Fruit fly (Drosophila melanogaster) whole organism, embryonic: ENCODE data around the gene stck.

ENCODE experiments used
- C15 ChIP-seq: fragments of 200-800 bp; sonication (Bioruptor generic); IDR thresholded peaks from 3 replicates; pipeline ENCODE4 v1.3.6; 2022; ENCODE audit warnings: missing biosample characterization, missing genetic modification characterization
- CG10274 ChIP-seq: fragments of 200-800 bp; sonication (Bioruptor generic); optimal IDR thresholded peaks from 3 replicates; lab custom pipeline; 2017; ENCODE audit warnings: missing biosample characterization, mild to moderate bottlenecking, missing genetic modification characterization
- CG10543 ChIP-seq: fragments of 200-800 bp; sonication (Bioruptor generic); optimal IDR thresholded peaks from 3 replicates; lab custom pipeline; 2017; ENCODE audit warnings: missing biosample characterization, mild to moderate bottlenecking, missing genetic modification characterization, moderate library complexity
- CG12236 ChIP-seq: fragments of 200-800 bp; sonication (Bioruptor generic); optimal IDR thresholded peaks from 2 replicates; lab custom pipeline; 2016; ENCODE audit warnings: missing biosample characterization, missing genetic modification characterization
- CG14667 ChIP-seq: fragments of 200-800 bp; sonication (Bioruptor generic); IDR thresholded peaks from 2 replicates; pipeline ENCODE4 v1.3.6; 2022; ENCODE audit warnings: missing biosample characterization, missing genetic modification characterization
- CG14710 ChIP-seq: fragments of 200-800 bp; sonication (Bioruptor generic); optimal IDR thresholded peaks from 3 replicates; lab custom pipeline; 2019; ENCODE audit warnings: missing biosample characterization, mild to moderate bottlenecking, missing genetic modification characterization, moderate library complexity
- CG14860 ChIP-seq: fragments of 200-800 bp; sonication (Bioruptor generic); IDR thresholded peaks from 3 replicates; pipeline ENCODE4 v1.3.6; 2022; ENCODE audit warnings: missing biosample characterization, missing genetic modification characterization; ENCODE audit not compliant: partially characterized antibody
- CG15696 ChIP-seq: fragments of 200-800 bp; sonication (Bioruptor generic); optimal IDR thresholded peaks from 2 replicates; lab custom pipeline; 2019; ENCODE audit warnings: missing biosample characterization, mild to moderate bottlenecking, missing genetic modification characterization, moderate library complexity
- CG16815 ChIP-seq: fragments of 200-800 bp; sonication (Bioruptor generic); optimal IDR thresholded peaks from 3 replicates; lab custom pipeline; 2017; ENCODE audit warnings: missing biosample characterization, mild to moderate bottlenecking, missing genetic modification characterization
- CG17568 ChIP-seq: fragments of 200-800 bp; sonication (Bioruptor generic); optimal IDR thresholded peaks from 2 replicates; lab custom pipeline; 2018; ENCODE audit warnings: missing biosample characterization, mild to moderate bottlenecking, missing genetic modification characterization, moderate library complexity
- CG2678 ChIP-seq: fragments of 200-800 bp; sonication (Bioruptor generic); optimal IDR thresholded peaks from 3 replicates; lab custom pipeline; 2019; ENCODE audit warnings: missing biosample characterization, mild to moderate bottlenecking, missing genetic modification characterization, moderate library complexity
- CG2889 ChIP-seq: fragments of 200-800 bp; sonication (Bioruptor generic); IDR thresholded peaks from 3 replicates; pipeline ENCODE4 v1.3.6; 2022; ENCODE audit warnings: missing biosample characterization, missing genetic modification characterization
- CG30403 ChIP-seq: fragments of 200-800 bp; sonication (Bioruptor generic); optimal IDR thresholded peaks from 3 replicates; lab custom pipeline; 2016; ENCODE audit warnings: missing biosample characterization, missing genetic modification characterization
- CG33213 ChIP-seq: fragments of 200-800 bp; sonication (Bioruptor generic); optimal IDR thresholded peaks from 3 replicates; lab custom pipeline; 2016; ENCODE audit warnings: missing biosample characterization, missing genetic modification characterization
- CG4707 ChIP-seq: fragments of 200-800 bp; sonication (Bioruptor generic); optimal IDR thresholded peaks from 2 replicates; lab custom pipeline; 2018; ENCODE audit warnings: missing biosample characterization, mild to moderate bottlenecking, missing genetic modification characterization, moderate library complexity
- CG5180 ChIP-seq: fragments of 200-800 bp; sonication (Bioruptor generic); optimal IDR thresholded peaks from 3 replicates; lab custom pipeline; 2017; ENCODE audit warnings: missing biosample characterization, missing genetic modification characterization, mild to moderate bottlenecking, moderate library complexity, missing genetic modification reagents
- CG8281 ChIP-seq: fragments of 200-800 bp; sonication (Bioruptor generic); optimal IDR thresholded peaks from 2 replicates; lab custom pipeline; 2018; ENCODE audit warnings: missing biosample characterization, mild to moderate bottlenecking, missing genetic modification characterization, moderate library complexity
- CG8290 ChIP-seq, 3 experiments: fragments of 200-800 bp; sonication (Bioruptor generic); optimal IDR thresholded peaks; 2 replicates each; lab custom pipeline; 2016 to 2019; ENCODE audit warnings: missing biosample characterization in 3 of 3, missing genetic modification characterization in 3 of 3, mild to moderate bottlenecking in 2 of 3, moderate library complexity in 1 of 3
- CkIIα-i1 ChIP-seq: fragments of 200-800 bp; sonication (Bioruptor generic); IDR thresholded peaks from 2 replicates; pipeline ENCODE4 v1.3.6; 2022; ENCODE audit warnings: missing biosample characterization, missing genetic modification characterization
- CoRest ChIP-seq: fragments of 200-800 bp; sonication (Bioruptor generic); optimal IDR thresholded peaks from 3 replicates; lab custom pipeline; 2018; ENCODE audit warnings: missing biosample characterization, mild to moderate bottlenecking, missing genetic modification characterization, moderate library complexity
- CrebB ChIP-seq: fragments of 200-800 bp; sonication (Bioruptor generic); optimal IDR thresholded peaks from 3 replicates; lab custom pipeline; 2018; ENCODE audit warnings: missing biosample characterization, mild to moderate bottlenecking, missing genetic modification characterization
- Dbx ChIP-seq: fragments of 200-800 bp; sonication (Bioruptor generic); IDR thresholded peaks from 3 replicates; pipeline ENCODE4 v1.3.6; 2022; ENCODE audit warnings: missing biosample characterization, missing genetic modification characterization
- Dip3 ChIP-seq: fragments of 200-800 bp; sonication (Bioruptor generic); optimal IDR thresholded peaks from 3 replicates; lab custom pipeline; 2016; ENCODE audit warnings: missing biosample characterization, missing genetic modification characterization
- Hr78 ChIP-seq, 2 experiments: fragments of 200-800 bp in 1 of 2; fragments of >200 bp in 1 of 2; sonication (Bioruptor generic) in 1 of 2; optimal IDR thresholded peaks; 2 replicates each; lab custom pipeline; 2017 to 2019; ENCODE audit warnings: missing biosample characterization in 2 of 2, missing genetic modification characterization in 2 of 2, mild to moderate bottlenecking in 1 of 2, moderate library complexity in 1 of 2
- MTF-1 ChIP-seq: fragments of 200-800 bp; sonication (Bioruptor generic); optimal IDR thresholded peaks from 2 replicates; lab custom pipeline; 2018; ENCODE audit warnings: missing biosample characterization, mild to moderate bottlenecking, missing genetic modification characterization, borderline replicate concordance
- Mad ChIP-seq: fragments of 200-800 bp; sonication (Bioruptor generic); optimal IDR thresholded peaks from 2 replicates; lab custom pipeline; 2016; ENCODE audit warnings: missing biosample characterization, missing genetic modification characterization
- Max ChIP-seq: fragments of 200-800 bp; sonication (Bioruptor generic); optimal IDR thresholded peaks from 2 replicates; lab custom pipeline; 2016; ENCODE audit warnings: missing biosample characterization, mild to moderate bottlenecking, missing genetic modification characterization
- Nf-YB ChIP-seq: fragments of 200-800 bp; sonication (Bioruptor generic); optimal IDR thresholded peaks from 3 replicates; lab custom pipeline; 2019; ENCODE audit warnings: missing biosample characterization, mild to moderate bottlenecking, missing genetic modification characterization, moderate library complexity
- Ptx1 ChIP-seq: fragments of 200-800 bp; sonication (Bioruptor generic); IDR thresholded peaks from 2 replicates; pipeline ENCODE4 v1.3.6; 2022; ENCODE audit warnings: missing biosample characterization, missing genetic modification characterization
- Ssrp ChIP-seq: fragments of 200-800 bp; sonication (Bioruptor generic); optimal IDR thresholded peaks from 2 replicates; lab custom pipeline; 2018; ENCODE audit warnings: missing biosample characterization, mild to moderate bottlenecking, missing genetic modification characterization, moderate library complexity
- ab ChIP-seq: fragments of 200-800 bp; sonication (Bioruptor generic); optimal IDR thresholded peaks from 2 replicates; lab custom pipeline; 2016; ENCODE audit warnings: missing biosample characterization, missing genetic modification characterization
- al ChIP-seq: fragments of 200-800 bp; sonication (Bioruptor generic); IDR thresholded peaks from 2 replicates; pipeline ENCODE4 v1.3.6; 2022; ENCODE audit warnings: missing biosample characterization, missing genetic modification characterization
- amos ChIP-seq: fragments of 200-800 bp; sonication (Bioruptor generic); IDR thresholded peaks from 2 replicates; pipeline ENCODE4 v1.3.6; 2022; ENCODE audit warnings: missing biosample characterization, missing genetic modification characterization; ENCODE audit not compliant: partially characterized antibody
- ash1 ChIP-seq: fragments of 200-800 bp; sonication (Bioruptor generic); optimal IDR thresholded peaks from 2 replicates; lab custom pipeline; 2018; ENCODE audit warnings: missing biosample characterization, mild to moderate bottlenecking, missing genetic modification characterization
- az2 ChIP-seq: fragments of 200-800 bp; sonication (Bioruptor generic); optimal IDR thresholded peaks from 3 replicates; lab custom pipeline; 2016; ENCODE audit warnings: missing biosample characterization, missing genetic modification characterization
- bcd ChIP-seq: fragments of 200-800 bp; sonication (Bioruptor generic); optimal IDR thresholded peaks from 2 replicates; lab custom pipeline; 2017; ENCODE audit warnings: missing biosample characterization, mild to moderate bottlenecking, missing genetic modification characterization
- chm ChIP-seq: fragments of 200-800 bp; sonication (Bioruptor generic); IDR thresholded peaks from 2 replicates; pipeline ENCODE4 v1.3.6; 2022; ENCODE audit warnings: missing biosample characterization, missing genetic modification characterization
- chn ChIP-seq: fragments of 200-800 bp; sonication (Bioruptor generic); optimal IDR thresholded peaks from 2 replicates; lab custom pipeline; 2016; ENCODE audit warnings: missing biosample characterization, missing genetic modification characterization
- emc ChIP-seq: fragments of 200-800 bp; sonication (Bioruptor generic); optimal IDR thresholded peaks from 2 replicates; lab custom pipeline; 2016; ENCODE audit warnings: missing biosample characterization, missing genetic modification characterization
- eyg ChIP-seq: fragments of 200-800 bp; sonication (Bioruptor generic); optimal IDR thresholded peaks from 3 replicates; lab custom pipeline; 2016; ENCODE audit warnings: missing biosample characterization, missing genetic modification characterization
- ham ChIP-seq: fragments of 200-800 bp; sonication (Bioruptor generic); IDR thresholded peaks from 2 replicates; pipeline ENCODE4 v1.3.6; 2022; ENCODE audit warnings: missing biosample characterization, missing genetic modification characterization
- pzg ChIP-seq: fragments of 200-800 bp; sonication (Bioruptor generic); optimal IDR thresholded peaks from 3 replicates; lab custom pipeline; 2018; ENCODE audit warnings: missing biosample characterization, mild to moderate bottlenecking, missing genetic modification characterization, moderate library complexity
- sima ChIP-seq: fragments of 200-800 bp; sonication (Bioruptor generic); optimal IDR thresholded peaks from 2 replicates; lab custom pipeline; 2016; ENCODE audit warnings: missing biosample characterization, missing genetic modification characterization
- tap ChIP-seq: fragments of 200-800 bp; optimal IDR thresholded peaks from 3 replicates; lab custom pipeline; 2019; ENCODE audit warnings: missing biosample characterization, mild to moderate bottlenecking, missing genetic modification characterization, moderate library complexity
- tgo ChIP-seq: fragments of 200-800 bp; sonication (Bioruptor generic); IDR thresholded peaks from 3 replicates; pipeline ENCODE4 v1.3.6; 2022; ENCODE audit warnings: missing biosample characterization, missing genetic modification characterization
- ttk ChIP-seq: fragments of 200-800 bp; sonication (Bioruptor generic); IDR thresholded peaks from 2 replicates; pipeline ENCODE4 v2.1.2; 2022; ENCODE audit warnings: missing biosample characterization, missing genetic modification characterization
- vnd ChIP-seq: fragments of 200-800 bp; sonication (Bioruptor generic); IDR thresholded peaks from 3 replicates; pipeline ENCODE4 v1.3.6; 2022; ENCODE audit warnings: missing biosample characterization, missing genetic modification characterization; ENCODE audit not compliant: partially characterized antibody
- wor ChIP-seq: fragments of 200-800 bp; sonication (Bioruptor generic); IDR thresholded peaks from 2 replicates; pipeline ENCODE4 v1.3.6; 2022; ENCODE audit warnings: missing biosample characterization, missing genetic modification characterization

The stck gene

dm6 chr3R:8333768-8334470 lies 22.9 kb upstream of the stck start, which contains the start of gene Poxm (continued):
- TF ChIP-seq CG14667 (peak; percentile 90; the same call in 1 of the 2 replicates), amos (no peak; the same call in none of the 2 replicates), pzg (GFP tag; lab: Kevin White, UChicago) (no peak), CkIIα-i1 (GFP tag; lab: Robert Waterston, UW) (no peak; the same call in 1 of the 2 replicates), chn (peak; percentile 77), Dip3 (peak; percentile 19), CoRest (peak; percentile 97), CG8281 (tag; lab: Kevin White, UChicago) (peak; percentile 75), ab (no peak), Max (GFP tag; lab: Kevin White, UChicago) (peak; percentile 78), Nf-YB (GFP tag; lab: Kevin White, UChicago) (peak; percentile 94), eyg (peak; percentile 14), emc (GFP tag; lab: Kevin White, UChicago) (no peak), CG4707 (GFP tag; lab: Kevin White, UChicago) (peak; percentile 40), CG2678 (peak; percentile 96), tgo (peak; percentile 91), Ssrp (peak; percentile 96), CG30403 (peak; percentile 95), CrebB (tag; lab: Kevin White, UChicago) (no peak), CG2889 (0 out of 3 replicates have a peak, but pooled peaks have one; percentile 51), chm (no peak), wor (GFP tag; lab: Robert Waterston, UW) (peak; percentile 82; the same call in 1 of the 2 replicates), Hr78 (GFP tag; optimal IDR thresholded peaks at IDR 0.05; lab: Kevin White, UChicago) (peak in 1 of 2 experiments; percentile 83), Ptx1 (GFP tag; lab: Robert Waterston, UW) (peak; percentile 94), CG5180 (GFP tag; lab: Kevin White, UChicago) (peak; percentile 81), CG16815 (peak; percentile 91), CG33213 (peak; percentile 21), ham (GFP tag; lab: Robert Waterston, UW) (0 out of 2 replicates have a peak, but pooled peaks have one; percentile 30), C15 (GFP tag; lab: Robert Waterston, UW) (no peak), al (GFP tag; lab: Robert Waterston, UW) (peak; percentile 84), CG15696 (tag; lab: Kevin White, UChicago) (peak; percentile 94), ttk (GFP tag; lab: Robert Waterston, UW) (peak; percentile 80), CG10543 (GFP tag; lab: Kevin White, UChicago) (peak; percentile 85), Mad (GFP tag; lab: Kevin White, UChicago) (peak; percentile 80), az2 (GFP tag; lab: Kevin White, UChicago) (peak; percentile 92), Dbx (GFP tag; lab: Robert Waterston, UW) (peak; percentile 48; the same call in 1 of the 3 replicates), ash1 (GFP tag; lab: Kevin White, UChicago) (no peak), MTF-1 (GFP tag; lab: Kevin White, UChicago) (no peak), CG14710 (tag; lab: Kevin White, UChicago) (peak; percentile 95), CG17568 (GFP tag; lab: Kevin White, UChicago) (peak; percentile 56), sima (GFP tag; lab: Kevin White, UChicago) (no peak), CG12236 (GFP tag; lab: Kevin White, UChicago) (no peak), CG10274 (GFP tag; lab: Kevin White, UChicago) (peak; percentile 69), bcd (GFP tag; lab: Kevin White, UChicago) (peak; percentile 93), CG8290 (GFP tag; optimal IDR thresholded peaks at IDR 0.05; lab: Kevin White, UChicago) (peak; percentile 78), CG8290 (tag; optimal IDR thresholded peaks at IDR 0.05; lab: Kevin White, UChicago) (peak in 1 of 2 experiments; percentile 83), CG14860 (no peak), tap (tag; lab: Kevin White, UChicago) (peak; percentile 78), vnd (GFP tag; lab: Robert Waterston, UW) (no peak)
